Fruit fly (Drosophila melanogaster) whole organism, pupa: Measurements from ENCODE around the gene CG42535.
A peak's percentile ranks its signal among the peaks of the same experiment; 100 is the strongest.

Experiments
- CG10348 ChIP-seq: fragments of 200-800 bp; sonication (Bioruptor generic); IDR thresholded peaks from 2 replicates; pipeline ENCODE4 v1.3.6; 2022; ENCODE audit warnings: missing biosample characterization, missing genetic modification characterization
- CG12605 ChIP-seq: fragments of 200-800 bp; sonication (Bioruptor generic); IDR thresholded peaks from 2 replicates; pipeline ENCODE4 v1.3.6; 2022; ENCODE audit warnings: missing biosample characterization, missing genetic modification characterization
- CG13204 ChIP-seq: fragments of 200-800 bp; sonication (Bioruptor generic); optimal IDR thresholded peaks from 2 replicates; lab custom pipeline; 2018; ENCODE audit warnings: missing biosample characterization, mild to moderate bottlenecking, missing genetic modification characterization, moderate library complexity
- CG14655 ChIP-seq: fragments of 200-800 bp; sonication (Bioruptor generic); optimal IDR thresholded peaks from 3 replicates; lab custom pipeline; 2017; ENCODE audit warnings: mild to moderate bottlenecking, missing biosample characterization, missing genetic modification reagents, missing genetic modification characterization
- CG15710 ChIP-seq: fragments of 200-800 bp; sonication (Bioruptor generic); optimal IDR thresholded peaks from 2 replicates; lab custom pipeline; 2018; ENCODE audit warnings: missing biosample characterization, mild to moderate bottlenecking, missing genetic modification characterization, moderate library complexity
- CG17806 ChIP-seq: fragments of 200-800 bp; sonication (Bioruptor generic); optimal IDR thresholded peaks from 2 replicates; lab custom pipeline; 2018; ENCODE audit warnings: missing biosample characterization, mild to moderate bottlenecking, missing genetic modification characterization, moderate library complexity
- CG32121 ChIP-seq: fragments of 200-800 bp; sonication (Bioruptor generic); IDR thresholded peaks from 2 replicates; pipeline ENCODE4 v1.3.6; 2022; ENCODE audit warnings: missing biosample characterization, missing genetic modification characterization
- CG34367 ChIP-seq: fragments of 200-800 bp; sonication (Bioruptor generic); optimal IDR thresholded peaks from 2 replicates; lab custom pipeline; 2018; ENCODE audit warnings: missing biosample characterization, mild to moderate bottlenecking, missing genetic modification characterization
- CG4496 ChIP-seq: fragments of 200-800 bp; sonication (Bioruptor generic); IDR thresholded peaks from 3 replicates; pipeline ENCODE4 v1.3.6; 2022; ENCODE audit warnings: missing biosample characterization, missing genetic modification characterization
- CG8159 ChIP-seq: fragments of 200-800 bp; sonication (Bioruptor generic); optimal IDR thresholded peaks from 3 replicates; lab custom pipeline; 2018; ENCODE audit warnings: missing biosample characterization, mild to moderate bottlenecking, missing genetic modification characterization, moderate library complexity
- CG8301 ChIP-seq: fragments of 200-800 bp; sonication (Bioruptor generic); optimal IDR thresholded peaks from 2 replicates; lab custom pipeline; 2018; ENCODE audit warnings: missing biosample characterization, mild to moderate bottlenecking, missing genetic modification characterization
- CG9948 ChIP-seq: fragments of 200-800 bp; sonication (Bioruptor generic); optimal IDR thresholded peaks from 2 replicates; lab custom pipeline; 2018; ENCODE audit warnings: missing biosample characterization, mild to moderate bottlenecking, missing genetic modification characterization, moderate library complexity
- D1 ChIP-seq: fragments of 200-800 bp; sonication (Bioruptor generic); optimal IDR thresholded peaks from 2 replicates; lab custom pipeline; 2018; ENCODE audit warnings: missing biosample characterization, mild to moderate bottlenecking, missing genetic modification characterization, moderate library complexity
- EcR ChIP-seq: fragments of 200-800 bp; sonication (Bioruptor generic); optimal IDR thresholded peaks from 3 replicates; lab custom pipeline; 2019; ENCODE audit warnings: missing biosample characterization, missing genetic modification characterization, mild to moderate bottlenecking, moderate library complexity, missing genetic modification reagents
- Ets98B ChIP-seq: fragments of 200-800 bp; sonication (Bioruptor generic); IDR thresholded peaks from 2 replicates; pipeline ENCODE4 v1.3.6; 2022; ENCODE audit warnings: missing biosample characterization, missing genetic modification characterization
- Pif1A ChIP-seq: fragments of 200-800 bp; sonication (Bioruptor generic); optimal IDR thresholded peaks from 3 replicates; lab custom pipeline; 2016; ENCODE audit warnings: missing biosample characterization, missing genetic modification characterization
- Pif1B ChIP-seq: fragments of 200-800 bp; sonication (Bioruptor generic); optimal IDR thresholded peaks from 3 replicates; lab custom pipeline; 2016; ENCODE audit warnings: missing biosample characterization, missing genetic modification characterization
- Snoo ChIP-seq: fragments of 200-800 bp; sonication (Bioruptor generic); optimal IDR thresholded peaks from 3 replicates; lab custom pipeline; 2017; ENCODE audit warnings: missing biosample characterization, mild to moderate bottlenecking, missing genetic modification characterization, inconsistent platforms
- fd96Ca ChIP-seq: fragments of 200-800 bp; sonication (Bioruptor generic); IDR thresholded peaks from 3 replicates; pipeline ENCODE4 v1.3.6; 2022; ENCODE audit warnings: missing biosample characterization, missing genetic modification characterization
- gl ChIP-seq: fragments of 200-800 bp; sonication (Bioruptor generic); optimal IDR thresholded peaks from 2 replicates; lab custom pipeline; 2018; ENCODE audit warnings: missing biosample characterization, mild to moderate bottlenecking, missing genetic modification characterization
- rn ChIP-seq: fragments of 200-800 bp; sonication (Bioruptor generic); IDR thresholded peaks from 2 replicates; pipeline ENCODE4 v1.3.6; 2022; ENCODE audit warnings: missing biosample characterization, missing genetic modification characterization

The CG42535 gene

dm6 chr3L:10674940-10675339 is 44.2 kb upstream of the CG42535 start:
- TF ChIP-seq rn (GFP tag; lab: Robert Waterston, UW): no peak
- TF ChIP-seq fd96Ca (GFP tag; lab: Robert Waterston, UW): 0 out of 3 replicates have a peak, but pooled peaks have one; percentile 15

DNA sequence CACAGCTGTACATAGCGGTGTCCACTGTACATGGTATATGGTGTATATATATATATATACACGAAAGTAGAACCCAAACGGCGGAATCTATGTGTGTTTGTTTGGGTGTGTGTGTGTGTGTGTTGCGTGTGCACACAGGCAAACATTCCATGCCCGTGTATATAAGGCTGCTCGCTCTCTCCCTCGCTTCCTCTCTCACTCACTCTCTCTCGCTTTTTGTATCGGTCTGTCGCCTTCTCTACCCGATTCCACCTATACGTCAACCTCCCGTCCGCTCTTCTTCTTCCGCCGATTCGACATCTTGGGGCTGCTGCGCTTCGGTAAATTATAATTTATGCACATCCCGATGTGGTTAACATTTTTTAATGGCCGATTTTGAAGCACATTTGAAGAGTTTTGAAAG is 43.4 kb upstream of the CG42535 start:
- TF ChIP-seq CG8301 (tag; lab: Kevin White, UChicago) (no peak), EcR (peak; percentile 12), Pif1B (GFP tag; lab: Kevin White, UChicago) (no peak), CG32121 (GFP tag; lab: Robert Waterston, UW) (0 out of 2 replicates have a peak, but pooled peaks have one; percentile 32), Snoo (tag; lab: Kevin White, UChicago) (no peak), gl (tag; lab: Kevin White, UChicago) (no peak), CG15710 (no peak), rn (GFP tag; lab: Robert Waterston, UW) (no peak), D1 (tag; lab: Kevin White, UChicago) (no peak), CG9948 (tag; lab: Kevin White, UChicago) (no peak), CG4496 (GFP tag; lab: Robert Waterston, UW) (no peak), CG8159 (tag; lab: Kevin White, UChicago) (no peak), Ets98B (peak; percentile 21; the same call in 1 of the 2 replicates), CG14655 (GFP tag; lab: Kevin White, UChicago) (no peak), CG13204 (GFP tag; lab: Kevin White, UChicago) (peak; percentile 9), CG34367 (no peak), Pif1A (GFP tag; lab: Kevin White, UChicago) (no peak), CG12605 (no peak)

- no peak for TF ChIP-seq fd96Ca (GFP tag; lab: Robert Waterston, UW)
- no peak for TF ChIP-seq D1 (tag; lab: Kevin White, UChicago)
- TF ChIP-seq CG12605: no peak
- TF ChIP-seq gl (tag; lab: Kevin White, UChicago): no peak
- no peak for TF ChIP-seq CG32121 (GFP tag; lab: Robert Waterston, UW)
- TF ChIP-seq CG8301 (tag; lab: Kevin White, UChicago): no peak
- TF ChIP-seq CG15710: no peak
- no peak for TF ChIP-seq CG10348 (GFP tag; lab: Robert Waterston, UW)
- TF ChIP-seq CG14655 (GFP tag; lab: Kevin White, UChicago): no peak
- TF ChIP-seq Pif1A (GFP tag; lab: Kevin White, UChicago): no peak
- no peak for TF ChIP-seq CG8159 (tag; lab: Kevin White, UChicago)
- no peak for TF ChIP-seq Ets98B
- TF ChIP-seq EcR: no peak
- TF ChIP-seq rn (GFP tag; lab: Robert Waterston, UW): no peak
- no peak for TF ChIP-seq CG13204 (GFP tag; lab: Kevin White, UChicago)
- no peak for TF ChIP-seq CG17806
- no peak for TF ChIP-seq CG34367
Measured at dm6 chr3L:10672540-10672939, 41.8 kb upstream of the CG42535 start.

- TF ChIP-seq EcR (no peak), fd96Ca (GFP tag; lab: Robert Waterston, UW) (no peak), CG10348 (GFP tag; lab: Robert Waterston, UW) (no peak), CG9948 (tag; lab: Kevin White, UChicago) (no peak), CG17806 (no peak), CG34367 (no peak), gl (tag; lab: Kevin White, UChicago) (no peak), CG15710 (no peak), CG8159 (tag; lab: Kevin White, UChicago) (no peak)
Measured at dm6 chr3L:10669592-10670400, 39.1 kb upstream of the CG42535 start.

dm6 chr3L:10667341-10667740 is 36.6 kb upstream of the CG42535 start:
- TF ChIP-seq Pif1B (GFP tag; lab: Kevin White, UChicago) (no peak), fd96Ca (GFP tag; lab: Robert Waterston, UW) (no peak), CG14655 (GFP tag; lab: Kevin White, UChicago) (no peak), CG32121 (GFP tag; lab: Robert Waterston, UW) (no peak), Snoo (tag; lab: Kevin White, UChicago) (no peak), EcR (no peak), CG15710 (no peak), CG34367 (no peak), Pif1A (GFP tag; lab: Kevin White, UChicago) (no peak), CG8301 (tag; lab: Kevin White, UChicago) (no peak), rn (GFP tag; lab: Robert Waterston, UW) (no peak), CG9948 (tag; lab: Kevin White, UChicago) (no peak), CG8159 (tag; lab: Kevin White, UChicago) (no peak), CG12605 (no peak), gl (tag; lab: Kevin White, UChicago) (no peak), D1 (tag; lab: Kevin White, UChicago) (no peak), Ets98B (no peak), CG4496 (GFP tag; lab: Robert Waterston, UW) (no peak), CG10348 (GFP tag; lab: Robert Waterston, UW) (no peak)

dm6 chr3L:10666511-10667003 is 35.8 kb upstream of the CG42535 start:
- TF ChIP-seq CG10348 (GFP tag; lab: Robert Waterston, UW) (0 out of 2 replicates have a peak, but pooled peaks have one; percentile 7), Ets98B (no peak), CG13204 (GFP tag; lab: Kevin White, UChicago) (peak; percentile 61), Snoo (tag; lab: Kevin White, UChicago) (no peak), EcR (peak; percentile 2), fd96Ca (GFP tag; lab: Robert Waterston, UW) (peak; percentile 41; the same call in 2 of the 3 replicates), CG32121 (GFP tag; lab: Robert Waterston, UW) (0 out of 2 replicates have a peak, but pooled peaks have one; percentile 50), CG17806 (no peak)
